Worm (Caenorhabditis elegans): ENCODE results near the gene abhd-14.
A peak's percentile ranks its signal among the peaks of the same experiment; 100 is the strongest.

DNA sequence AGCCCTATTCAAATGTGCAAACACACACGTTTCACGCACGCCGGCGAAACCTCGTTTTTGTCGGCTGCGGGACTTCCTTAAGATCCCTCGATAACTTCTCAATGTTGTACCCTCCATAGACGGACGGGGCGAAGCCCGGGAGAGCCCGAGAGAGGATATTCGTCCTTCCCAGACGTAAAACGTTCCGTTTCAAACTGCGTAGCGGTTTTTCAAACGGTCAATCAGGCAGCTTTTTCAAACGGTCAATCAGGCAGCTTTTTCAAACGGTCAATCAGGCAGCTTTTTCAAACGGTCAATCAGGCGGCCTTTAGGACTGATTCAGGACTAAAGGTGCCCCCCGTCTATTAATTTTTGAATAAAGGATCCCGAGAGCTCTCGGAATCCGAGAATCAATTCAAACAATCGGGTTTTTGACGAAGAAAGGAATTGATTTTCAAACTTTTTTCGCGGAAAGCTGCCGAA lies 38.6 kb downstream of the abhd-14 start:
- no peak for TF ChIP-seq nhr-237 (tag; optimal IDR thresholded peaks at IDR 0.05)
- TF ChIP-seq nhr-12 (tag; optimal IDR thresholded peaks at IDR 0.05): no peak
- no peak for TF ChIP-seq F13H6.1 (tag; optimal IDR thresholded peaks at IDR 0.05)
- no peak for TF ChIP-seq gmeb-1 (tag; optimal IDR thresholded peaks at IDR 0.05)
- TF ChIP-seq ztf-4 (tag; optimal IDR thresholded peaks at IDR 0.05): no peak
- no peak for TF ChIP-seq unc-62 (GFP tag; optimal IDR thresholded peaks at IDR 0.05)
- no peak for TF ChIP-seq nhr-77 (tag; optimal IDR thresholded peaks at IDR 0.05)
- no peak for TF ChIP-seq mdl-1 (tag; optimal IDR thresholded peaks at IDR 0.05)
- TF ChIP-seq lsy-2 (tag; optimal IDR thresholded peaks at IDR 0.05): peak in 1 of 2 experiments; percentile 9

Data from whole organism, L2 larva.